Fruit fly (Drosophila melanogaster): ENCODE data around the gene Hs2st.

DNA sequence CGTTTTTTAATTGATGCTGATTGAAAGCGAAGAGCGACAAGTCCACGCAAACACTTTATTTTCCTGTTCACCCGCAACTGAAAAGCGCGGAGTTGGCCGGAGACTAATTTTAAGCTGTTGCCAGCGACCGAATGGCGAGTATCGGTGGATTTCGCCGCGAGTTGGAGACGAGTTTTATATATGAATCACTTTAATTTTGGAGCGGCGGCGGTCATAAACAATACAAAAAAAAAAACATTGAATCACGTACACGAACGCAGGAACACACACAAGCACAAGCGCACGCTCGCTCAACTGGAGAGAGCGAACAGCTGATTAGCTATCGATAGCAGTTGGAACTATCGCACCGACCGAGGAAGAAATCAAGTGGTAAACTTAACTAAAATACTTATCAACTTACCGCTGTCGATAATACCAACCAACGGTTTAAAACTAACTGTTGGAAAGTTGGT lies 18.2 kb downstream of the Hs2st start, which contains the start of gene Pax:
- TF ChIP-seq h (optimal IDR thresholded peaks at IDR 0.05) (no peak), Myc (optimal IDR thresholded peaks at IDR 0.05) (no peak)

All from Kc167 (cell line).